Worm (Caenorhabditis elegans) whole organism, L4 larva: ENCODE results near the gene pup-2.

Experiments
- F37D6.2 ChIP-seq: sonication (generic microtip); optimal IDR thresholded peaks from 2 replicates; lab custom pipeline; 2016; ENCODE audit warnings: mild to moderate bottlenecking, missing genetic modification characterization, missing compliant biosample characterization
- ZK546.5 ChIP-seq, 2 experiments: sonication (generic microtip); optimal IDR thresholded peaks; 2 replicates each; lab custom pipeline; 2017; ENCODE audit warnings: missing biosample characterization in 2 of 2, missing genetic modification characterization in 2 of 2
- ctbp-1 ChIP-seq: fragments of 200-800 bp; sonication (Bioruptor generic); IDR thresholded peaks from 2 replicates; pipeline ENCODE4 v1.3.6; 2022; ENCODE audit warnings: missing genetic modification reagents, missing genetic modification characterization, missing compliant biosample characterization
- daf-16 ChIP-seq, 3 experiments: sonication (generic microtip); optimal IDR thresholded peaks; 2 replicates each; lab custom pipeline; 2016 to 2017; ENCODE audit warnings: missing genetic modification characterization in 3 of 3, missing genetic modification reagents in 3 of 3, mild to moderate bottlenecking in 2 of 3, missing compliant biosample characterization in 2 of 3, missing biosample characterization in 1 of 3, moderate library complexity in 1 of 3
- daf-19 ChIP-seq: fragments of 200-800 bp; sonication (Bioruptor generic); conservative IDR thresholded peaks from 2 replicates; pipeline ENCODE4 v1.3.6; 2022; ENCODE audit warnings: missing genetic modification characterization, missing compliant biosample characterization
- duxl-1 ChIP-seq: sonication (generic microtip); optimal IDR thresholded peaks from 2 replicates; lab custom pipeline; 2016; ENCODE audit warnings: mild to moderate bottlenecking, missing genetic modification characterization, moderate library complexity, missing compliant biosample characterization; ENCODE audit not compliant: poor library complexity
- egl-43 ChIP-seq: fragments of 200-800 bp; sonication (Bioruptor generic); IDR thresholded peaks from 2 replicates; pipeline ENCODE4 v1.3.6; 2022; ENCODE audit warnings: missing genetic modification reagents, missing genetic modification characterization, missing compliant biosample characterization
- mes-2 ChIP-seq: sonication (generic microtip); optimal IDR thresholded peaks from 2 replicates; lab custom pipeline; 2016; ENCODE audit warnings: missing genotype, mild to moderate bottlenecking, missing genetic modification characterization, missing compliant biosample characterization; ENCODE audit not compliant: poor library complexity, severe bottlenecking
- nhr-76 ChIP-seq: fragments of 150-350 bp; optimal IDR thresholded peaks from 2 replicates; lab custom pipeline; 2014; ENCODE audit warnings: missing biosample characterization, missing genetic modification characterization
- zag-1 ChIP-seq: fragments of 150-350 bp; optimal IDR thresholded peaks from 2 replicates; lab custom pipeline; 2014; ENCODE audit warnings: missing biosample characterization, missing genetic modification characterization

ce11 chrIII:5165211-5165610, 20.5 kb upstream of the pup-2 start, which contains the start of gene T10F2.2:
- TF ChIP-seq ctbp-1 = no peak
- TF ChIP-seq daf-16 (GFP tag; optimal IDR thresholded peaks at IDR 0.05; lab: Kevin White, UChicago) = no peak
- TF ChIP-seq daf-16 (tag; optimal IDR thresholded peaks at IDR 0.05; lab: Kevin White, UChicago) = no peak
- no peak for TF ChIP-seq ZK546.5 (tag; optimal IDR thresholded peaks at IDR 0.05; lab: Kevin White, UChicago)
- TF ChIP-seq F37D6.2 (tag; lab: Kevin White, UChicago) = no peak
- TF ChIP-seq zag-1 = no peak
- no peak for TF ChIP-seq nhr-76 (tag; lab: Kevin White, UChicago)
- TF ChIP-seq egl-43 (GFP tag; lab: Robert Waterston, UW) = no peak
- TF ChIP-seq mes-2 = no peak
- no peak for TF ChIP-seq duxl-1 (tag; lab: Kevin White, UChicago)
- no peak for TF ChIP-seq daf-19 (GFP tag; lab: Robert Waterston, UW)
